Worm (Caenorhabditis elegans) whole organism, L2 larva: ENCODE data around the gene C14A4.12.
A peak's percentile ranks its signal among the peaks of the same experiment; 100 is the strongest.

ENCODE experiments used
- C34F6.9 ChIP-seq: fragments of 150-350 bp; optimal IDR thresholded peaks from 2 replicates; lab custom pipeline; 2014; ENCODE audit warnings: missing biosample characterization, missing genetic modification characterization
- F13H6.1 ChIP-seq: sonication (generic microtip); optimal IDR thresholded peaks from 2 replicates; lab custom pipeline; 2016; ENCODE audit warnings: missing genetic modification characterization, missing compliant biosample characterization
- Y55F3AM.14 ChIP-seq: fragments of 200-800 bp; sonication (Bioruptor generic); optimal IDR thresholded peaks from 2 replicates; lab custom pipeline; 2018; ENCODE audit warnings: mild to moderate bottlenecking, missing genetic modification characterization, missing compliant biosample characterization
- ZK546.5 ChIP-seq: sonication (generic microtip); optimal IDR thresholded peaks from 2 replicates; lab custom pipeline; 2017; ENCODE audit warnings: missing biosample characterization, missing genetic modification characterization
- alr-1 ChIP-seq: fragments of 150-350 bp; optimal IDR thresholded peaks from 2 replicates; lab custom pipeline; 2014; ENCODE audit warnings: missing biosample characterization, missing genetic modification characterization
- aly-2 ChIP-seq: fragments of 150-350 bp; optimal IDR thresholded peaks from 2 replicates; lab custom pipeline; 2014; ENCODE audit warnings: missing biosample characterization, missing genetic modification characterization
- ama-1 ChIP-seq: fragments of 150-350 bp; optimal IDR thresholded peaks from 2 replicates; lab custom pipeline; 2018; ENCODE audit warnings: inconsistent platforms
- blmp-1 ChIP-seq: sonication (generic microtip); optimal IDR thresholded peaks from 2 replicates; lab custom pipeline; 2017; ENCODE audit warnings: missing genetic modification characterization, mild to moderate bottlenecking, missing compliant biosample characterization, antibody characterized with exemption, moderate library complexity; ENCODE audit not compliant: insufficient read depth
- ceh-82 ChIP-seq: fragments of 150-350 bp; optimal IDR thresholded peaks from 2 replicates; lab custom pipeline; 2014; ENCODE audit warnings: missing biosample characterization, missing genetic modification characterization
- crh-2 ChIP-seq: sonication (generic microtip); optimal IDR thresholded peaks from 2 replicates; lab custom pipeline; 2017; ENCODE audit warnings: missing biosample characterization, missing genetic modification characterization
- dmd-4 ChIP-seq: sonication (generic microtip); optimal IDR thresholded peaks from 2 replicates; lab custom pipeline; 2017; ENCODE audit warnings: missing biosample characterization, missing genetic modification characterization
- elt-1 ChIP-seq: fragments of 150-350 bp; optimal IDR thresholded peaks from 2 replicates; lab custom pipeline; 2014; ENCODE audit warnings: missing biosample characterization, missing genetic modification characterization
- elt-3 ChIP-seq: sonication (generic microtip); optimal IDR thresholded peaks from 2 replicates; lab custom pipeline; 2017; ENCODE audit warnings: missing biosample characterization, missing genetic modification characterization
- fos-1 ChIP-seq: fragments of 150-350 bp; optimal IDR thresholded peaks from 2 replicates; lab custom pipeline; 2014; ENCODE audit warnings: missing biosample characterization, missing genetic modification characterization
- gmeb-1 ChIP-seq: fragments of 150-350 bp; optimal IDR thresholded peaks from 2 replicates; lab custom pipeline; 2014; ENCODE audit warnings: missing biosample characterization, missing genetic modification characterization
- lin-11 ChIP-seq: fragments of 150-350 bp; sonication (generic microtip); optimal IDR thresholded peaks from 2 replicates; lab custom pipeline; 2014; ENCODE audit warnings: missing biosample characterization, missing genetic modification characterization, inconsistent platforms, mixed read lengths
- lin-13 ChIP-seq: fragments of 150-350 bp; optimal IDR thresholded peaks from 2 replicates; lab custom pipeline; 2014; ENCODE audit warnings: missing biosample characterization, missing genetic modification reagents, missing genetic modification characterization
- mab-5 ChIP-seq: fragments of 150-350 bp; optimal IDR thresholded peaks from 2 replicates; lab custom pipeline; 2014; ENCODE audit warnings: missing biosample characterization, missing genetic modification characterization
- nhr-12 ChIP-seq: fragments of 150-350 bp; optimal IDR thresholded peaks from 2 replicates; lab custom pipeline; 2014; ENCODE audit warnings: missing biosample characterization, missing genetic modification characterization
- nhr-129 ChIP-seq: fragments of 150-350 bp; optimal IDR thresholded peaks from 2 replicates; lab custom pipeline; 2014; ENCODE audit warnings: missing biosample characterization, missing genetic modification characterization
- nhr-237 ChIP-seq: fragments of 150-350 bp; optimal IDR thresholded peaks from 2 replicates; lab custom pipeline; 2014; ENCODE audit warnings: missing biosample characterization, missing genetic modification characterization
- nhr-6 ChIP-seq: fragments of 150-350 bp; optimal IDR thresholded peaks from 2 replicates; lab custom pipeline; 2014; ENCODE audit warnings: missing biosample characterization, missing genetic modification characterization
- nhr-77 ChIP-seq: fragments of 150-350 bp; optimal IDR thresholded peaks from 2 replicates; lab custom pipeline; 2014; ENCODE audit warnings: missing biosample characterization, missing genetic modification characterization
- peb-1 ChIP-seq: fragments of 150-350 bp; optimal IDR thresholded peaks from 2 replicates; lab custom pipeline; 2014; ENCODE audit warnings: missing biosample characterization, missing genetic modification characterization
- sma-3 ChIP-seq: sonication (generic microtip); optimal IDR thresholded peaks from 2 replicates; lab custom pipeline; 2016; ENCODE audit warnings: missing genetic modification reagents, missing genetic modification characterization, missing compliant biosample characterization
- sma-9 ChIP-seq, 2 experiments: fragments of 150-350 bp in 1 of 2; sonication (generic microtip) in 1 of 2; optimal IDR thresholded peaks; 2 replicates each; lab custom pipeline; 2014 to 2016; ENCODE audit warnings: missing genetic modification characterization in 2 of 2, mild to moderate bottlenecking in 1 of 2, missing biosample characterization in 1 of 2, missing compliant biosample characterization in 1 of 2, missing genetic modification reagents in 1 of 2, moderate library complexity in 1 of 2
- snpc-4 ChIP-seq: fragments of 150-350 bp; optimal IDR thresholded peaks from 2 replicates; lab custom pipeline; 2014; ENCODE audit warnings: missing biosample characterization, missing genetic modification characterization
- unc-39 ChIP-seq: fragments of 150-350 bp; optimal IDR thresholded peaks from 2 replicates; lab custom pipeline; 2014; ENCODE audit warnings: missing biosample characterization, missing genetic modification characterization
- unc-62 ChIP-seq: fragments of 150-350 bp; optimal IDR thresholded peaks from 2 replicates; lab custom pipeline; 2014; ENCODE audit warnings: missing biosample characterization, missing genetic modification reagents, missing genetic modification characterization
- ztf-1 ChIP-seq: fragments of 200-800 bp; sonication (Bioruptor generic); conservative IDR thresholded peaks from 2 replicates; pipeline ENCODE4 v1.3.6; 2022; ENCODE audit warnings: missing genetic modification characterization, missing compliant biosample characterization
- ztf-11 ChIP-seq: sonication (generic microtip); optimal IDR thresholded peaks from 2 replicates; lab custom pipeline; 2017; ENCODE audit warnings: missing biosample characterization, missing genetic modification characterization
- ztf-4 ChIP-seq: fragments of 150-350 bp; optimal IDR thresholded peaks from 2 replicates; lab custom pipeline; 2014; ENCODE audit warnings: missing biosample characterization, missing genetic modification characterization

The C14A4.12 gene

DNA sequence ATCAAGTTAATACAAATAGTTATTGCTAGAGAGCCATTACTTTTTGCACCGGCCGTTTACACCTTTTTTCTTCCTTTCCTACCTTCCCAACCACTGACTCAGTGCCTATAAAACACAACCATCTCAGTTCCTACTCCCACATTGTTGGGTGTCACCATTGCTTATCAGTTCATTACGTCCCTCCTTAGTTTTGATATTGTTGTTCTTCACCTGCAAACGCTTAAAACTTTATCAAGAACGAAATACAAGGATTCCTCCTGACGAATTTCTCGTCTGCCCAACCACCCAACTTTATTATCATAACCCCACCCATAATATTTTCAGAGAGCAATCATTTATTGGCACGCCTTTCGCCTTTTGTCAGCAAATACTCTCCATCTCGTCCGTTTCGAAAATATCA lies 14.2 kb downstream of the C14A4.12 start:
- no peak for TF ChIP-seq crh-2 (tag; lab: Kevin White, UChicago)
- no peak for TF ChIP-seq blmp-1 (tag; lab: Kevin White, UChicago)
- peak; percentile 8 for TF ChIP-seq F13H6.1 (tag; lab: Kevin White, UChicago)
- TF ChIP-seq nhr-6 (tag; lab: Kevin White, UChicago), result no peak
- no peak for TF ChIP-seq nhr-129
- TF ChIP-seq ztf-11 (tag; lab: Kevin White, UChicago), result no peak
- TF ChIP-seq fos-1 (tag; lab: Kevin White, UChicago), result peak; percentile 94
- TF ChIP-seq C34F6.9, result no peak
- no peak for TF ChIP-seq nhr-77

DNA sequence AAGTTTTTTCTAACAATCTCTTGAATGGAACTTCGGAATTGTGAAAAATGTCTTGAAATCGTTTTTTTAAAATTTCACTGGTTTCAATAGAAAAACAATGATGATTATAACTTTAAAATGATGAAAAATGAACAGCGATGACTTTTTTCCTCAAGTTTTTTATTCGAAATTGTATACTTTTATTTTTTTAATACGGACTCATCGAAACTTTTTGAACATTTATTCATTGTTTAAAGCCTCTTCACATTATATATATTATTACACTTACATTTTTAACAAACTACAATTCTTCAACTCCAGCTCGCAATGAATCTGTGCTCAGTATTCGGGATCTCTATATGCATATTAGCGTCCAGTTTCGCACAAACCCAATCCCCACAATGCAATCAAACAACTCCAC lies 15.1 kb downstream of the C14A4.12 start, which contains the start of gene M28.8:
Gene M28.8, plus strand, starts transcription at position 301 of the 400 bp plus-strand sequence.
- TF ChIP-seq nhr-12 (tag; lab: Kevin White, UChicago) (no peak), lin-11 (no peak), snpc-4 (no peak), ztf-4 (tag; lab: Kevin White, UChicago) (no peak), sma-9 (GFP tag; optimal IDR thresholded peaks at IDR 0.05; lab: Kevin White, UChicago) (no peak), sma-9 (tag; optimal IDR thresholded peaks at IDR 0.05; lab: Kevin White, UChicago) (no peak), lin-13 (no peak), ceh-82 (tag; lab: Kevin White, UChicago) (no peak), ZK546.5 (tag; lab: Kevin White, UChicago) (no peak), alr-1 (no peak), sma-3 (no peak)

DNA sequence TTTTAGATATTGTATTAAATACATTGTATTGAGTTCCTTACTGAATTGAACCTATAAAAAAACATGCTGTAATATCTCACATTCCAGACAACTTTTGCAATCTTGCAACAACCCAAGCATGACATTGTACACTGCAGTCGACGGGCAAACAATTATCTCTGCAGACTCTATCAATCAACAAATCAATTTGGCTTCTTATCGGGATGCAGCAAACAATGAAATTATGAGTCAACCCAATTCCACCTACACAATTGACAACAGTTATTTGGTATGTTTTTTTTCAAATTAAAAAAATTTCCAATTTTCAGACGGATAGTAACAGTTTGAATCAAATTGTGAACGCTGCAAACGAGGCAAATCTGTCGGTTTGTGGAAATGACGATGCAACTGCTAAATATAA lies 18.1 kb downstream of the C14A4.12 start:
- TF ChIP-seq C34F6.9, result no peak
- TF ChIP-seq ztf-11 (tag; lab: Kevin White, UChicago), result no peak
- no peak for TF ChIP-seq dmd-4 (tag; lab: Kevin White, UChicago)
- peak; percentile 55 for TF ChIP-seq fos-1 (tag; lab: Kevin White, UChicago)
- TF ChIP-seq crh-2 (tag; lab: Kevin White, UChicago), result no peak

DNA sequence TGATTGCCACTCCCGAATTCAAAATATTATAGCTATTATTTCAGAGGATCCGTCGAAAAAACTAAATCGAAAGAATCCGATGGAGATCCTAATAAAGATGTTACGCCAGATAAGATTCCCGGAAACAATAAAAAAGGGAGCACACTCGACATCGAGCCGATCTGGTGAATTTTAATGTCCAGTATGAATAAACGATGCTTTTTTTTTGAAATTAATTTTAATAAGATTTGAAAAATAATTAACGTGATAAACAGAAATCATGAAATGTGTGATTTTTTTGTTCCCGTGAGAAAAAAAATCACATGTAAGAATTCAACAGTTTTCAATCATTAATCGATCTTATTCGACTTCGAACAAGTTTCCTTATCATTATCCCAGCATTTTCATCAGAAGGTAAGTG lies 26.3 kb downstream of the C14A4.12 start, which contains the start of gene M28.9:
Gene M28.9, plus strand, starts transcription at position 301 of the 400 bp plus-strand sequence.
- TF ChIP-seq elt-3 (tag; lab: Kevin White, UChicago), result no peak
- no peak for TF ChIP-seq Y55F3AM.14 (GFP tag; lab: Kevin White, UChicago)
- TF ChIP-seq nhr-237 (tag; lab: Kevin White, UChicago), result no peak
- no peak for TF ChIP-seq peb-1 (tag; lab: Kevin White, UChicago)
- TF ChIP-seq ama-1 (lab: Kevin White, UChicago), result no peak
- no peak for TF ChIP-seq unc-62 (GFP tag; lab: Kevin White, UChicago)
- TF ChIP-seq unc-39 (tag; lab: Kevin White, UChicago), result no peak
- no peak for TF ChIP-seq mab-5 (tag; lab: Kevin White, UChicago)

DNA sequence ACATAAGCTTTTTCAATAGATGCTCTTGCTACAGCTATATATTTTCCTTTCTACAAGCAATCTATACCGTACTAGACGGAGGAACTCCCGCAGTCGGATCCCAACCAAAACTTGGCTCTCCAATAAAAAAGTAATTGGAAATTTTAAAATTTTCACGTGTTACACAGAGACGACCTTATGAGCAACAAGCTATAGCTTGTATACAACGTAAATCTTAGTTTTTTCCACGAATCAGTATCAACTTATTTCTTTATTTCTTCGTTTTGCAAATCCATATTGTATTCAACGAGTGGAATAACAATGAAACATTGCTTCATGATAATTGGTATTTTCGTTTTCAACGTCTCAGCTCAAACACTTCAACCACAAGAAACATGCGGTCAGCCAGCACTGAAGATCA lies 30.6 kb downstream of the C14A4.12 start, which contains the start of gene M28.4:
Gene M28.4, plus strand, starts transcription at position 301 of the 400 bp plus-strand sequence.
- TF ChIP-seq elt-1 (tag; lab: Kevin White, UChicago) (no peak), ceh-82 (tag; lab: Kevin White, UChicago) (no peak)

DNA sequence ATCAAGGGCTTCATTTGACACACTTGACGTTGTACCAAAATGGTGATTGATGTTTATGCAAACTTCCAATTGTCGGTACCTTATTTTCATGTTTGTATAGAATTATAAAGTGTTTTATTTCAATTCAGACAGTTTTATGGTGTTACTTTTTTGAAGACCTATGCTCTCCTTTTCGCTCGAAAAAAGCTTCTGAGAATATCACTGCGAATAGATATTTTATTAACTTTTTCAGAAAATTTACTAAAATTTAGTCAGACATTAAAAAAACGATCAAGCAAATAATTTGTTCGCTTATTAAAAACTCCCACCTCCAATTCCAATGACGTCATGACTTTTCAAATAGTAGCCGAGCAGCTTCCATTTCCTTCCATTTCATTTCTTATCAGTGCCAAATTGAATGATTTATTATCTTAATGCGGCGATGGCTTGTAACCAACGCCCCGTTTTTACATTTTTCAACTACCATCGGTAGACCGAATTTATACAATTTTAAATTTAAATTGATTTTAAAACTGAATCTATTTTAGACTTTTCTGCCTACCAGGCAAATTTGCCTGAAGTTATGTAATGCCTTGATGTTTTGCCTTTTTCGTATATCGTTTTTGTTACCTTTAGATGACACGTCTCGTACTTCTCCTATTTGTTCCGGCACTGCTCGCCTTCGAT lies 34.2 kb downstream of the C14A4.12 start, which contains the start of gene M28.10:
Gene M28.10, plus strand, starts transcription at position 616 of the 666 bp plus-strand sequence.
- no peak for TF ChIP-seq snpc-4
- no peak for TF ChIP-seq peb-1 (tag; lab: Kevin White, UChicago)
- TF ChIP-seq fos-1 (tag; lab: Kevin White, UChicago), result peak; percentile 1
- no peak for TF ChIP-seq aly-2
- no peak for TF ChIP-seq dmd-4 (tag; lab: Kevin White, UChicago)
- TF ChIP-seq gmeb-1, result no peak
- no peak for TF ChIP-seq elt-1 (tag; lab: Kevin White, UChicago)
- TF ChIP-seq ztf-1 (GFP tag; lab: Robert Waterston, UW), result no peak
- TF ChIP-seq, all 48 proteins: peak for 1
